Worm (Caenorhabditis elegans): ENCODE measurements around the gene Y27F2A.8.
A peak's percentile ranks its signal among the peaks of the same experiment; 100 is the strongest.
"Not testable (repeated sequence)": the region's sequence is repeated elsewhere in the genome, so short reads cannot be mapped to it uniquely, and the experiment has no call there.

Gene Y27F2A.8

DNA sequence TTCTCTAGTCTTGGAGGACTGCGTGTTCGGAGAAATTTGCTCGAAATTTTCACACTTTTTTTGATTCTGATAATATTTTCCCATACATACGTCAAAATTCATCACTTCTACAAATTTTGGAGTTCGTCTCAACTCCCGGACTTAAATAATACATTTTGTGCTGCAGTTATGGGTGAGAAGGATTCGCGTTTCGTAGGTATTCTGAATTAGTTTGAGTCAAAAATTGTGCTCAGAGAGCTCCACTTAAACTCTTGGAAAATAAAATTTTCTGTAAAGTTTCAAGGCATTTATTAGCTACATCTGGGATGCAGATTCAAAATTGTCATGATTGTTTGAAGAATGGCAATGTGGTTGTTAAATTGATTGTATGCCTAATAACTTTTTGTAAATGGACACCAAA is 30.3 kb downstream of the Y27F2A.8 start, which contains the start of gene ZC239.4:
TSS of gene ZC239.4 (plus strand) at position 301 of the 400 bp plus-strand sequence.
- no peak for TF ChIP-seq ceh-100 (GFP tag; IDR thresholded peaks at IDR 0.05)
- TF ChIP-seq him-1 (tag; optimal IDR thresholded peaks at IDR 0.05) = no peak
- no peak for TF ChIP-seq cebp-2 (GFP tag; IDR thresholded peaks at IDR 0.05)
- no peak for TF ChIP-seq snpc-3.4 (tag; optimal IDR thresholded peaks at IDR 0.05)
- TF ChIP-seq tbp1 (GFP tag; optimal IDR thresholded peaks at IDR 0.05) = no peak
- no peak for TF ChIP-seq dpff-1 (tag; optimal IDR thresholded peaks at IDR 0.05)
- TF ChIP-seq aptf-2 (GFP tag; conservative IDR thresholded peaks at IDR 0.05) = no peak
- no peak for TF ChIP-seq sea-2 (GFP tag; IDR thresholded peaks at IDR 0.05)
- no peak for TF ChIP-seq let-607 (tag; optimal IDR thresholded peaks at IDR 0.05)
- TF ChIP-seq B0019.2 (GFP tag; conservative IDR thresholded peaks at IDR 0.05) = no peak
- no peak for TF ChIP-seq Y95B8A.8 (GFP tag; IDR thresholded peaks at IDR 0.05)
- no peak for TF ChIP-seq aptf-3 (GFP tag; IDR thresholded peaks at IDR 0.05)
- no peak for TF ChIP-seq attf-6 (GFP tag; IDR thresholded peaks at IDR 0.05)
- no peak for TF ChIP-seq K12H6.12 (tag; optimal IDR thresholded peaks at IDR 0.05)
- TF ChIP-seq ceh-91 (GFP tag; IDR thresholded peaks at IDR 0.05) = no peak
- no peak for TF ChIP-seq repo-1 (tag; optimal IDR thresholded peaks at IDR 0.05)

DNA sequence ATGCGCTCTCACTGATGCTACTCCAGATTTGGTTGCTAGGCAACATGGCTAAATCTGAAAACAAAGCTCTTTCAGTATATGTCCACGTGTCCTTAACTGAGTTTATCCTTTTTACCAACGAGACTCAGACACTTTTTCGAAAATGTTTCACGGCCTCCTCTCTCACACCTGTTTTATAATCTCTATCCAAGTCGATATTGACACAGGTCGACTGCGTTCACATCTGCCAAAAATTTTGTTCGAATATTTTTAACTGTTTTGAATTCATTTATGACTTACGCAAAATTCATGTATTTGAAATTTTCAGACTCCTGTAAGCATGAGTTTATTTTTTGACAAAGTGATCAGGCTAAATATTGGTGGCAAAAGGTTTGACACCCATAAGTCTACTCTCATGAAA is 32.2 kb downstream of the Y27F2A.8 start, which contains the start of gene ZC239.3:
TSS of gene ZC239.3 (plus strand) at position 301 of the 400 bp plus-strand sequence.
- TF ChIP-seq F57A8.1 (GFP tag; optimal IDR thresholded peaks at IDR 0.05); ekl-4 (GFP tag; IDR thresholded peaks at IDR 0.05); zfh-2 (GFP tag; conservative IDR thresholded peaks at IDR 0.05): not testable (repeated sequence)

DNA sequence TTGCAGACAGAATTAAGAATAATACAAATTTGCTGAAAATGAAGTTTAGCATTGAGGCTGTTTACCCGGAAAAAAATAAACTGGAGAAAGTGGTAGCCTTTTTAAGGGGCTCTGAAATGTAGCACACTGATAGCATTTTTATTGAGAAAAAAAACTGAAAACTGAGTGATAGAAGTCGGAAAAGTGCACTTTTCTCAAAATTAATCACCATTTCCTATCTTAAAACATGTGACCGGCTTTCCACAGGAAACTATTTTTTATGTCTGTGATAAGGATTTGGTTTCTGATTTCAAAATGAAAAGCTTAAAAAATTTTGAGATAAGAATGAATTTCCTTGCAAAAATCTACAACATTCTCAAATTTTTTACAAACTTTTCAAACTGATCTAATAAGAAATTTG is 37.1 kb downstream of the Y27F2A.8 start, which contains the start of gene ZC239.22:
TSS of gene ZC239.22 (minus strand) at position 101 of the 400 bp plus-strand sequence.
- TF ChIP-seq ztf-18 (tag; optimal IDR thresholded peaks at IDR 0.05) = no peak

DNA sequence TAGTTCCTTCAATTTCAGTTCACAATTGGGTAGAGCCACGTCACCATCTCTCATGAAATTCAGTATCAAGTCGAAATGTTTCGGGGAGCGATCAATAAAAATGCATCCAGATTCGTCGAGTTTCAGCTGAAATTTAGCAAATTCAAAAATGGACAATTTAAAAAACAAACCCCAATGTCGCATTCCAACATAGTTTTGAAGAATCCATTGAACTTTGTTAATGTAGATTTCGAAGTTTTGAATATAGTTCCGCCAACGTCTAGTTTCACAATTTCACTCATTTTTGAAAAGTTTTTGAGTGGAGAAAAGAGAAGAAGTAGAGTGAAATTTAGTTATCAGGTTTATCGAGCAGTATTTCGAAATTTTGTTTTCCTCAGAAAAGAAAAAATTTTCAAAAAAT is 38.1 kb downstream of the Y27F2A.8 start, which contains the start of gene ZC239.14:
TSS of gene ZC239.14 (minus strand) at position 305 of the 400 bp plus-strand sequence.
- TF ChIP-seq Y53G8AR.9 (GFP tag; conservative IDR thresholded peaks at IDR 0.05) = no peak
- TF ChIP-seq madf-3 (GFP tag; IDR thresholded peaks at IDR 0.05) = no peak
- TF ChIP-seq T07F8.4 (tag; optimal IDR thresholded peaks at IDR 0.05) = no peak
- no peak for TF ChIP-seq let-526 (GFP tag; IDR thresholded peaks at IDR 0.05)
- TF ChIP-seq unc-130 (GFP tag; optimal IDR thresholded peaks at IDR 0.05) = no peak
- no peak for TF ChIP-seq dpff-1 (tag; optimal IDR thresholded peaks at IDR 0.05)
- no peak for TF ChIP-seq aptf-2 (GFP tag; conservative IDR thresholded peaks at IDR 0.05)

DNA sequence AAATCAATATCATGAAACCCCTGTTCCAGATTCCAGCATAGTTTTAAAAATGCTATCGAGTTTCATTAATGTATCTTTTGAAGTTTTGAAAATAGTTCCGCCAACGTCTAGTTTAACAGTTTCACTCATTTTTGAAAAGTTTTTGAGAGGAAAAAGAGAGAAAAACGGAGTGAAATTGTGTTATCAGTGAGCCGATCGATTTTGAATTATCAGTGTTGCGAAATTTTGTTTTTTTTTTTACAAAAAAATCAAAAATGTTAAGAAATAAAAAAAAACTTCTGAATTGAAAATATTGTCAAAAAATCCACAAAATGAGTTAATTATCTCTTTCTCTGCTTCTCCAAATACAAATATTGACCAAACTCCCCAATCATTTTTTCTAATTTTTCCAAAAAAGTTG is 39.1 kb downstream of the Y27F2A.8 start, which contains the start of gene ZC239.13:
TSS of gene ZC239.13 (minus strand) at position 154 of the 400 bp plus-strand sequence.
- peak; percentile 74; the same call in 1 of the 2 replicates for TF ChIP-seq cebp-1 (GFP tag; IDR thresholded peaks at IDR 0.05)
- TF ChIP-seq cebp-1 (tag; optimal IDR thresholded peaks at IDR 0.05) = peak; percentile 78
- TF ChIP-seq pha-4 (tag; optimal IDR thresholded peaks at IDR 0.05) = no peak

DNA sequence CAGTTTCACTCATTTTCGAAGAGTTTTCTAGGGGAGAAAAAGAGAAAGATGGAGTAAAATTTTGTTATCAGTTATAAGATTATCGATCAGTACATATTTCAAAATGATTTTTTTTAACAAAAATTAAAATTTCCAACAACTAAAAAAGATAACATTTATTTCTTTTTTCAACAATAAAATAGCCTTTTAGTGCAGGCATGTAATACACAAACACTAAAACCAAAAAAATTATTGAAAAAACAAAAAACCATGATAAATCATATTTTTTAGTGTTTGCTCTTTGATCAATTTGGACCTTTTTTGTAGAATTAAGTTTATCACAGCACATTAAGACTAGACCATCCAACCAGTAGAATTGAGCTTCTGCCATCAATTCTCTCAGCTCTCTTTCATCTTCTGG is 41.0 kb downstream of the Y27F2A.8 start, which contains the start of gene ZC239.15:
TSS of gene ZC239.15 (minus strand) at position 101 of the 400 bp plus-strand sequence.
- TF ChIP-seq egrh-3 (GFP tag; IDR thresholded peaks at IDR 0.05) (no peak), mes-4 (tag; optimal IDR thresholded peaks at IDR 0.05) (no peak), nhr-179 (tag; optimal IDR thresholded peaks at IDR 0.05) (no peak), ztf-3 (GFP tag; optimal IDR thresholded peaks at IDR 0.05) (no peak), mel-28 (tag; optimal IDR thresholded peaks at IDR 0.05; ENCODE audit: borderline replicate concordance) (no peak), F22D6.2 (tag; optimal IDR thresholded peaks at IDR 0.05) (no peak), madf-3 (GFP tag; IDR thresholded peaks at IDR 0.05) (no peak), cebp-2 (GFP tag; IDR thresholded peaks at IDR 0.05) (no peak), Y56A3A.18 (GFP tag; IDR thresholded peaks at IDR 0.05) (no peak), ztf-6 (GFP tag; IDR thresholded peaks at IDR 0.05) (no peak), nfya-1 (tag; optimal IDR thresholded peaks at IDR 0.05; ENCODE audit: borderline replicate concordance, insufficient read depth) (no peak), lin-35 (GFP tag; optimal IDR thresholded peaks at IDR 0.05) (no peak)
